Worm (Caenorhabditis elegans) whole organism, L2 larva: ENCODE results near the gene tbc-14.
A peak's percentile ranks its signal among the peaks of the same experiment; 100 is the strongest.

Experiments used
- alr-1 ChIP-seq: fragments of 150-350 bp; optimal IDR thresholded peaks from 2 replicates; lab custom pipeline; 2014; ENCODE audit warnings: missing biosample characterization, missing genetic modification characterization
- ama-1 ChIP-seq: fragments of 150-350 bp; optimal IDR thresholded peaks from 2 replicates; lab custom pipeline; 2018; ENCODE audit warnings: inconsistent platforms
- crh-2 ChIP-seq: sonication (generic microtip); optimal IDR thresholded peaks from 2 replicates; lab custom pipeline; 2017; ENCODE audit warnings: missing biosample characterization, missing genetic modification characterization
- lin-13 ChIP-seq: fragments of 150-350 bp; optimal IDR thresholded peaks from 2 replicates; lab custom pipeline; 2014; ENCODE audit warnings: missing biosample characterization, missing genetic modification reagents, missing genetic modification characterization
- lin-39 ChIP-seq: fragments of 150-350 bp; optimal IDR thresholded peaks from 2 replicates; lab custom pipeline; 2014; ENCODE audit warnings: missing biosample characterization, missing genetic modification reagents, missing genetic modification characterization
- mdl-1 ChIP-seq, 2 experiments: fragments of 150-350 bp in 1 of 2; sonication (generic microtip) in 1 of 2; optimal IDR thresholded peaks; 2 replicates each; lab custom pipeline; 2017; ENCODE audit warnings: missing biosample characterization in 2 of 2, missing genetic modification characterization in 2 of 2
- nhr-11 ChIP-seq: fragments of 150-350 bp; optimal IDR thresholded peaks from 2 replicates; lab custom pipeline; 2014; ENCODE audit warnings: missing biosample characterization, missing genetic modification characterization
- nhr-6 ChIP-seq: fragments of 150-350 bp; optimal IDR thresholded peaks from 2 replicates; lab custom pipeline; 2014; ENCODE audit warnings: missing biosample characterization, missing genetic modification characterization
- unc-62 ChIP-seq: fragments of 150-350 bp; optimal IDR thresholded peaks from 2 replicates; lab custom pipeline; 2014; ENCODE audit warnings: missing biosample characterization, missing genetic modification reagents, missing genetic modification characterization
- ztf-4 ChIP-seq: fragments of 150-350 bp; optimal IDR thresholded peaks from 2 replicates; lab custom pipeline; 2014; ENCODE audit warnings: missing biosample characterization, missing genetic modification characterization

DNA sequence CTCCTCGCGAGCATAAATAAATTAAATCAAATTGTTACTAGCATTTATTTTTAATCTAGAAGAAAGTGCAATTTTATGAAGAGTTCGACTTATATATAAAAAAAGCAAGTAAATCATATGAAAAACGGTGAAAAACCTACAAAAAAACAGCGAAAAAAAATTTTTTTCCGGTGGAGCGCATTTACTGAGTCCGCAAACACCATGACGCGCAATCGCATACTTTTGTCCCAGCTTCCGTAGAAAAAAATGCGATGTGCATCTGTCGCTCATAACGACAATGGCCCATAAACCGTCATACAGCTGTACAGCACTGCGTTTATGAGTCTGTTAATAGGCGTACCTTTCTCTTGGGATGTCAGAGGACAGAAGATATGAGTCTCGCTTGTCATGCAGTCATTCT, 29.8 kb upstream of the tbc-14 start:
- no peak for TF ChIP-seq mdl-1 (tag; optimal IDR thresholded peaks at IDR 0.05; lab: Kevin White, UChicago)
- TF ChIP-seq ama-1: peak; percentile 5
- no peak for TF ChIP-seq unc-62
- TF ChIP-seq ztf-4 (tag; lab: Kevin White, UChicago): no peak
- TF ChIP-seq crh-2 (tag; lab: Kevin White, UChicago): peak; percentile 48
- no peak for TF ChIP-seq nhr-11
- peak; percentile 29 for TF ChIP-seq lin-13 (GFP tag; lab: Kevin White, UChicago)
- TF ChIP-seq nhr-6: no peak
- TF ChIP-seq lin-39: no peak
- TF ChIP-seq alr-1 (tag; lab: Kevin White, UChicago): no peak
